Fruit fly (Drosophila melanogaster) whole organism, embryonic: Measurements from ENCODE around the gene pnt.

Experiments used
- Aef1 ChIP-seq: fragments of 200-800 bp; sonication (Bioruptor generic); IDR thresholded peaks from 3 replicates; pipeline ENCODE4 v1.3.6; 2022; ENCODE audit warnings: missing biosample characterization, missing genetic modification characterization
- CG10321 ChIP-seq: fragments of 200-800 bp; sonication (Bioruptor generic); IDR thresholded peaks from 2 replicates; pipeline ENCODE4 v1.3.6; 2022; ENCODE audit warnings: missing biosample characterization, missing genetic modification characterization
- CG11247 ChIP-seq: fragments of 200-800 bp; sonication (Bioruptor generic); IDR thresholded peaks from 2 replicates; pipeline ENCODE4 v1.3.6; 2022; ENCODE audit warnings: missing biosample characterization, missing genetic modification characterization
- CG12236 ChIP-seq: fragments of 200-800 bp; sonication (Bioruptor generic); optimal IDR thresholded peaks from 2 replicates; lab custom pipeline; 2016; ENCODE audit warnings: missing biosample characterization, missing genetic modification characterization
- CG14667 ChIP-seq: fragments of 200-800 bp; sonication (Bioruptor generic); IDR thresholded peaks from 2 replicates; pipeline ENCODE4 v1.3.6; 2022; ENCODE audit warnings: missing biosample characterization, missing genetic modification characterization
- CG1602 ChIP-seq: fragments of 200-800 bp; sonication (Bioruptor generic); optimal IDR thresholded peaks from 3 replicates; lab custom pipeline; 2016; ENCODE audit warnings: missing biosample characterization, missing genetic modification characterization
- CG16813 ChIP-seq: fragments of 200-800 bp; sonication (Bioruptor generic); IDR thresholded peaks from 3 replicates; pipeline ENCODE4 v1.3.6; 2022; ENCODE audit warnings: missing biosample characterization, missing genetic modification characterization; ENCODE audit not compliant: partially characterized antibody
- CG16815 ChIP-seq: fragments of 200-800 bp; sonication (Bioruptor generic); optimal IDR thresholded peaks from 3 replicates; lab custom pipeline; 2017; ENCODE audit warnings: missing biosample characterization, mild to moderate bottlenecking, missing genetic modification characterization
- CG17385 ChIP-seq: fragments of 200-800 bp; sonication (Bioruptor generic); optimal IDR thresholded peaks from 3 replicates; lab custom pipeline; 2018; ENCODE audit warnings: missing biosample characterization, mild to moderate bottlenecking, missing genetic modification characterization
- CG31365 ChIP-seq: fragments of 200-800 bp; sonication (Bioruptor generic); optimal IDR thresholded peaks from 2 replicates; lab custom pipeline; 2018; ENCODE audit warnings: missing biosample characterization, mild to moderate bottlenecking, missing genetic modification characterization
- CG32772 ChIP-seq: fragments of 200-800 bp; sonication (Bioruptor generic); IDR thresholded peaks from 2 replicates; pipeline ENCODE4 v1.3.6; 2022; ENCODE audit warnings: missing biosample characterization, missing genetic modification characterization
- CG3407 ChIP-seq: fragments of 200-800 bp; sonication (Bioruptor generic); optimal IDR thresholded peaks from 2 replicates; lab custom pipeline; 2018; ENCODE audit warnings: missing biosample characterization, mild to moderate bottlenecking, missing genetic modification characterization
- CG43689 ChIP-seq: fragments of 200-800 bp; sonication (Bioruptor generic); IDR thresholded peaks from 2 replicates; pipeline ENCODE4 v1.3.6; 2022; ENCODE audit warnings: missing biosample characterization, missing genetic modification characterization
- CG6175 ChIP-seq: fragments of 200-800 bp; sonication (Bioruptor generic); IDR thresholded peaks from 3 replicates; pipeline ENCODE4 v1.3.6; 2022; ENCODE audit warnings: missing biosample characterization, missing genetic modification characterization
- CG6654 ChIP-seq: fragments of 200-800 bp; sonication (Bioruptor generic); optimal IDR thresholded peaks from 2 replicates; lab custom pipeline; 2017; ENCODE audit warnings: missing biosample characterization, mild to moderate bottlenecking, missing genetic modification characterization
- CG7839 ChIP-seq: fragments of 200-800 bp; sonication (Bioruptor generic); optimal IDR thresholded peaks from 3 replicates; lab custom pipeline; 2018; ENCODE audit warnings: missing biosample characterization, mild to moderate bottlenecking, missing genetic modification characterization, moderate library complexity
- CG7987 ChIP-seq: fragments of 200-800 bp; sonication (Bioruptor generic); optimal IDR thresholded peaks from 2 replicates; lab custom pipeline; 2018; ENCODE audit warnings: missing biosample characterization, mild to moderate bottlenecking, missing genetic modification characterization, moderate library complexity
- CG8924 ChIP-seq: fragments of 200-800 bp; optimal IDR thresholded peaks from 3 replicates; lab custom pipeline; 2019; ENCODE audit warnings: missing biosample characterization, mild to moderate bottlenecking, missing genetic modification characterization, moderate library complexity
- CG9817 ChIP-seq: fragments of 200-800 bp; sonication (Bioruptor generic); optimal IDR thresholded peaks from 2 replicates; lab custom pipeline; 2018; ENCODE audit warnings: missing biosample characterization, mild to moderate bottlenecking, missing genetic modification characterization, moderate library complexity
- CG9876 ChIP-seq: fragments of 200-800 bp; sonication (Bioruptor generic); optimal IDR thresholded peaks from 2 replicates; lab custom pipeline; 2016; ENCODE audit warnings: missing biosample characterization, missing genetic modification characterization
- Dad ChIP-seq: fragments of 200-800 bp; sonication (Bioruptor generic); optimal IDR thresholded peaks from 3 replicates; lab custom pipeline; 2016; ENCODE audit warnings: missing biosample characterization, missing genetic modification characterization
- Doc3 ChIP-seq: fragments of 200-800 bp; sonication (Bioruptor generic); IDR thresholded peaks from 3 replicates; pipeline ENCODE4 v1.3.6; 2022; ENCODE audit warnings: missing biosample characterization, missing genetic modification characterization; ENCODE audit not compliant: partially characterized antibody
- Gsc ChIP-seq: fragments of 200-800 bp; sonication (Bioruptor generic); IDR thresholded peaks from 2 replicates; pipeline ENCODE4 v1.3.6; 2022; ENCODE audit warnings: missing biosample characterization, missing genetic modification characterization
- HLH3B ChIP-seq: fragments of 200-800 bp; sonication (Bioruptor generic); IDR thresholded peaks from 2 replicates; pipeline ENCODE4 v1.3.6; 2022; ENCODE audit warnings: missing biosample characterization, missing genetic modification characterization
- Hmr ChIP-seq: fragments of 200-800 bp; sonication (Bioruptor generic); optimal IDR thresholded peaks from 3 replicates; lab custom pipeline; 2017; ENCODE audit warnings: mild to moderate bottlenecking, missing biosample characterization, missing genetic modification reagents, missing genetic modification characterization
- Hr39 ChIP-seq: fragments of >200 bp; optimal IDR thresholded peaks from 2 replicates; lab custom pipeline; 2017
- Kr ChIP-seq: fragments of 200-800 bp; sonication (Bioruptor generic); optimal IDR thresholded peaks from 2 replicates; lab custom pipeline; 2017; ENCODE audit warnings: missing biosample characterization, mild to moderate bottlenecking, missing genetic modification characterization
- Lim3 ChIP-seq: fragments of 200-800 bp; sonication (Bioruptor generic); IDR thresholded peaks from 2 replicates; pipeline ENCODE4 v1.3.6; 2022; ENCODE audit warnings: missing biosample characterization, missing genetic modification characterization
- Oli ChIP-seq: fragments of 200-800 bp; sonication (Bioruptor generic); optimal IDR thresholded peaks from 2 replicates; lab custom pipeline; 2018; ENCODE audit warnings: missing biosample characterization, mild to moderate bottlenecking, missing genetic modification characterization, moderate library complexity
- chif ChIP-seq, 2 experiments: fragments of 200-800 bp; sonication (Bioruptor generic); optimal IDR thresholded peaks; 3 replicates each; lab custom pipeline; 2016; ENCODE audit warnings: missing biosample characterization in 2 of 2, missing genetic modification characterization in 2 of 2
- dati ChIP-seq: fragments of 200-800 bp; sonication (Bioruptor generic); IDR thresholded peaks from 2 replicates; pipeline ENCODE4 v1.3.6; 2022; ENCODE audit warnings: missing biosample characterization, missing genetic modification characterization
- disco-r ChIP-seq: fragments of 200-800 bp; sonication (Bioruptor generic); optimal IDR thresholded peaks from 2 replicates; lab custom pipeline; 2016; ENCODE audit warnings: missing biosample characterization, missing genetic modification characterization
- fd3F ChIP-seq: fragments of 200-800 bp; sonication (Bioruptor generic); optimal IDR thresholded peaks from 2 replicates; lab custom pipeline; 2018; ENCODE audit warnings: missing biosample characterization, mild to moderate bottlenecking, missing genetic modification characterization, moderate library complexity
- fu2 ChIP-seq: fragments of 200-800 bp; sonication (Bioruptor generic); optimal IDR thresholded peaks from 2 replicates; lab custom pipeline; 2016; ENCODE audit warnings: missing biosample characterization, missing genetic modification characterization
- gem ChIP-seq: fragments of 200-800 bp; sonication (Bioruptor generic); optimal IDR thresholded peaks from 2 replicates; lab custom pipeline; 2019; ENCODE audit warnings: missing biosample characterization, mild to moderate bottlenecking, missing genetic modification characterization, moderate library complexity
- grau ChIP-seq: fragments of 200-800 bp; optimal IDR thresholded peaks from 3 replicates; lab custom pipeline; 2019; ENCODE audit warnings: missing biosample characterization, mild to moderate bottlenecking, missing genetic modification characterization, moderate library complexity
- her ChIP-seq: fragments of 200-800 bp; sonication (Bioruptor generic); optimal IDR thresholded peaks from 2 replicates; lab custom pipeline; 2016; ENCODE audit warnings: missing biosample characterization, missing genetic modification characterization
- ind ChIP-seq: fragments of 200-800 bp; sonication (Bioruptor generic); optimal IDR thresholded peaks from 3 replicates; lab custom pipeline; 2016; ENCODE audit warnings: missing biosample characterization, missing genetic modification characterization
- kah ChIP-seq: fragments of 200-800 bp; sonication (Bioruptor generic); optimal IDR thresholded peaks from 2 replicates; lab custom pipeline; 2018; ENCODE audit warnings: missing biosample characterization, mild to moderate bottlenecking, missing genetic modification characterization
- kay ChIP-seq: fragments of 200-800 bp; sonication (Bioruptor generic); optimal IDR thresholded peaks from 2 replicates; lab custom pipeline; 2016; ENCODE audit warnings: missing biosample characterization, missing genetic modification characterization
- pan ChIP-seq, 4 experiments: fragments of >200 bp in 3 of 4; fragments of 200-800 bp in 1 of 4; sonication (Bioruptor generic) in 1 of 4; optimal IDR thresholded peaks in 3 of 4; IDR thresholded peaks in 1 of 4; 2 replicates each; pipeline versions ENCODE4 v1.3.6 to Lab custom; 2017 to 2022; ENCODE audit warnings: missing biosample characterization in 2 of 4, missing genetic modification characterization in 2 of 4, mixed read lengths in 1 of 4
- phol ChIP-seq: fragments of 200-800 bp; sonication (Bioruptor generic); optimal IDR thresholded peaks from 3 replicates; lab custom pipeline; 2018; ENCODE audit warnings: missing biosample characterization, mild to moderate bottlenecking, missing genetic modification characterization, moderate library complexity
- psq ChIP-seq: fragments of 200-800 bp; sonication (Bioruptor generic); optimal IDR thresholded peaks from 2 replicates; lab custom pipeline; 2017; ENCODE audit warnings: missing biosample characterization, missing genetic modification characterization
- sc ChIP-seq, 3 experiments: fragments of >200 bp in 2 of 3; fragments of 200-800 bp in 1 of 3; sonication (Bioruptor generic) in 1 of 3; optimal IDR thresholded peaks; 2 replicates in 2 of 3; 3 replicates in 1 of 3; lab custom pipeline; 2017; ENCODE audit warnings: mild to moderate bottlenecking in 1 of 3, missing biosample characterization in 1 of 3, missing genetic modification characterization in 1 of 3, missing genetic modification reagents in 1 of 3
- sim ChIP-seq: fragments of 200-800 bp; sonication (Bioruptor generic); IDR thresholded peaks from 2 replicates; pipeline ENCODE4 v1.3.6; 2022; ENCODE audit warnings: missing biosample characterization, missing genetic modification characterization
- sima ChIP-seq: fragments of 200-800 bp; sonication (Bioruptor generic); optimal IDR thresholded peaks from 2 replicates; lab custom pipeline; 2016; ENCODE audit warnings: missing biosample characterization, missing genetic modification characterization
- sisA ChIP-seq: fragments of 200-800 bp; sonication (Bioruptor generic); IDR thresholded peaks from 2 replicates; pipeline ENCODE4 v1.3.6; 2022; ENCODE audit warnings: missing biosample characterization, missing genetic modification characterization
- slp2 ChIP-seq: fragments of 200-800 bp; sonication (Bioruptor generic); optimal IDR thresholded peaks from 2 replicates; lab custom pipeline; 2016; ENCODE audit warnings: missing biosample characterization, missing genetic modification characterization
- stwl ChIP-seq: fragments of 200-800 bp; sonication (Bioruptor generic); optimal IDR thresholded peaks from 3 replicates; lab custom pipeline; 2018; ENCODE audit warnings: missing biosample characterization, mild to moderate bottlenecking, missing genetic modification characterization, moderate library complexity
- tio ChIP-seq: fragments of 200-800 bp; sonication (Bioruptor generic); optimal IDR thresholded peaks from 2 replicates; lab custom pipeline; 2017; ENCODE audit warnings: missing biosample characterization, missing genetic modification characterization, inconsistent platforms

pnt gene

DNA sequence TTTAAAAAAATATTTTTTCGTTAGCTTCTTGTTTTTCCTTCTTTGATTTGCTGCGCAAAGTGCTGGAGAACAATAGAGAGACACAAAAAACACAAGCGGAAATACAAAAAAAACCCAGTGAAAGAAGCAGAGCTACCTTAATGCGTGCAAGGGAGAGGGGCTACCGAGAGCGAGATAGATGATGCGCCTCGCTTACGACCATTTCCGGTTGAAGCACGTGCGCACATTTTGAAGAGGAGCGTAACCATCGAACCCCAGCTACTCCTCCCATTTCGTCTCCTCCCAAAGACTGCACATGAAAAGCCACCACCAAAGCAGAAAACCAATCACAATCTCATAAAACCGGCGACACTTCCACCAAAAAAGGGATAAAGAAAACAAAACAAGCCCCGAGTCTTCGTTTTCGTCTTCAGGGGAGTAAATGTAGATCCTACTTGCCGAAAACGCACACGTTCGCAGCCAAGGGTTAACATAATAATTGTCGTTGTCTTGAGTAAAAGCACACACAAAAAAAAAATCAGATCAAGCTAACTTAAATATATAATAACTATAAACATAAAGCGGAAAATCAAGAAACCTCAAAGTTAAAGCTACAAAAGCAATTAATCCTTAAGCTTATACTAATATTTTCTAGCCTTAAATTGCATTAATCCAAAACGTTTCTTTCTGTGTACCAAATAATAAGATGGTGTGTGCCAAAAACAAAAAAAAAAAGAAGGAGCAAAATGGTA, 48.7 kb downstream of the pnt start (continued):
- no peak for TF ChIP-seq CG6654 (GFP tag; lab: Kevin White, UChicago)
- peak; percentile 61 for TF ChIP-seq CG17385 (GFP tag; lab: Kevin White, UChicago)
- TF ChIP-seq CG43689 (GFP tag; lab: Robert Waterston, UW), result no peak
- TF ChIP-seq gem (tag; lab: Kevin White, UChicago), result peak; percentile 72
- no peak for TF ChIP-seq CG32772 (GFP tag; lab: Robert Waterston, UW)
- TF ChIP-seq Aef1, result no peak
- TF ChIP-seq CG31365 (tag; lab: Kevin White, UChicago), result no peak
- no peak for TF ChIP-seq Kr (GFP tag; lab: Kevin White, UChicago)
- TF ChIP-seq Dad, result no peak
- peak; percentile 70 for TF ChIP-seq phol (tag; lab: Kevin White, UChicago)
- TF ChIP-seq stwl (tag; lab: Kevin White, UChicago), result no peak
- TF ChIP-seq HLH3B (GFP tag; lab: Robert Waterston, UW), result no peak; the same call in 1 of the 2 replicates
- no peak for TF ChIP-seq CG12236 (GFP tag; lab: Kevin White, UChicago)
- TF ChIP-seq CG10321 (GFP tag; lab: Robert Waterston, UW), result peak; percentile 43; the same call in 1 of the 2 replicates
- no peak for TF ChIP-seq kah
- peak; percentile 45 for TF ChIP-seq CG16815 (GFP tag; lab: Kevin White, UChicago)
- TF ChIP-seq sim, result no peak
- no peak for TF ChIP-seq Gsc
- TF ChIP-seq fd3F, result no peak
- TF ChIP-seq kay (GFP tag; lab: Kevin White, UChicago), result peak; percentile 13
- TF ChIP-seq pan (optimal IDR thresholded peaks at IDR 0.05; lab: Kevin White, UChicago), result no peak
- no peak for TF ChIP-seq pan (GFP tag; optimal IDR thresholded peaks at IDR 0.05 in 1 of 2, IDR thresholded peaks at IDR 0.05 in 1 of 2)
- no peak for TF ChIP-seq ind (GFP tag; lab: Kevin White, UChicago)
- TF ChIP-seq Doc3 (GFP tag; lab: Robert Waterston, UW), result no peak
- peak; percentile 23 for TF ChIP-seq CG8924 (tag; lab: Kevin White, UChicago)
- peak; percentile 14 for TF ChIP-seq grau (tag; lab: Kevin White, UChicago)
- no peak for TF ChIP-seq Lim3 (GFP tag; lab: Robert Waterston, UW)
- no peak for TF ChIP-seq fu2 (GFP tag; lab: Kevin White, UChicago)
- TF ChIP-seq CG11247, result no peak
- no peak for TF ChIP-seq CG6175
- no peak for TF ChIP-seq sima
- peak; percentile 38 for TF ChIP-seq CG1602 (GFP tag; lab: Kevin White, UChicago)
- no peak for TF ChIP-seq psq (GFP tag; lab: Kevin White, UChicago)
- peak; percentile 41 for TF ChIP-seq CG7839
- TF ChIP-seq dati, result no peak
- TF ChIP-seq CG9876 (GFP tag; lab: Kevin White, UChicago), result no peak
- TF ChIP-seq CG7987 (GFP tag; lab: Kevin White, UChicago), result no peak
- no peak for TF ChIP-seq slp2 (GFP tag; lab: Kevin White, UChicago)
- TF ChIP-seq CG3407 (GFP tag; lab: Kevin White, UChicago), result no peak
- peak; percentile 37; the same call in 1 of the 2 replicates for TF ChIP-seq sisA
- peak in 1 of 2 experiments; percentile 49 for TF ChIP-seq chif (GFP tag; optimal IDR thresholded peaks at IDR 0.05; lab: Kevin White, UChicago)
- TF ChIP-seq Hmr, result peak; percentile 0
- no peak for TF ChIP-seq sc (optimal IDR thresholded peaks at IDR 0.05; lab: Kevin White, UChicago)
- TF ChIP-seq sc (GFP tag; optimal IDR thresholded peaks at IDR 0.05; lab: Kevin White, UChicago), result no peak
- no peak for TF ChIP-seq her
- TF ChIP-seq CG9817 (tag; lab: Kevin White, UChicago), result no peak
- no peak for TF ChIP-seq CG16813 (GFP tag; lab: Robert Waterston, UW)
- no peak for TF ChIP-seq Hr39 (lab: Kevin White, UChicago)
- no peak for TF ChIP-seq disco-r (GFP tag; lab: Kevin White, UChicago)
- TF ChIP-seq Oli, result peak; percentile 18
- TF ChIP-seq CG14667 (GFP tag; lab: Robert Waterston, UW), result no peak
- TF ChIP-seq tio (GFP tag; lab: Kevin White, UChicago), result peak; percentile 32
